Worm (Caenorhabditis elegans) whole organism, L3 larva: ENCODE measurements around the gene oac-22.

Experiments
- daf-12 ChIP-seq: fragments of 150-350 bp; optimal IDR thresholded peaks from 2 replicates; lab custom pipeline; 2014; ENCODE audit warnings: missing biosample characterization, missing genetic modification reagents, missing genetic modification characterization
- egl-5 ChIP-seq: fragments of 150-350 bp; optimal IDR thresholded peaks from 2 replicates; lab custom pipeline; 2017; ENCODE audit warnings: missing biosample characterization, missing genetic modification reagents, missing genetic modification characterization, inconsistent platforms
- elt-1 ChIP-seq: fragments of 150-350 bp; optimal IDR thresholded peaks from 2 replicates; lab custom pipeline; 2014; ENCODE audit warnings: missing biosample characterization, missing genetic modification characterization
- elt-2 ChIP-seq: sonication (generic microtip); optimal IDR thresholded peaks from 2 replicates; lab custom pipeline; 2016; ENCODE audit warnings: missing genetic modification reagents, mild to moderate bottlenecking, missing genetic modification characterization, missing compliant biosample characterization
- elt-3 ChIP-seq, 3 experiments: fragments of 150-350 bp in 1 of 3; sonication (generic microtip) in 2 of 3; optimal IDR thresholded peaks; 2 replicates in 2 of 3; 4 replicates in 1 of 3; lab custom pipeline; 2014 to 2017; ENCODE audit warnings: missing biosample characterization in 3 of 3, missing genetic modification characterization in 3 of 3
- fos-1 ChIP-seq: fragments of 150-350 bp; optimal IDR thresholded peaks from 2 replicates; lab custom pipeline; 2014; ENCODE audit warnings: missing biosample characterization, missing genetic modification characterization
- hmg-11 ChIP-seq: sonication (generic microtip); optimal IDR thresholded peaks from 2 replicates; lab custom pipeline; 2016; ENCODE audit warnings: missing genetic modification characterization, missing compliant biosample characterization
- nfya-1 ChIP-seq: sonication (generic microtip); optimal IDR thresholded peaks from 2 replicates; lab custom pipeline; 2017; ENCODE audit warnings: missing genetic modification characterization, mild to moderate bottlenecking, missing compliant biosample characterization, antibody characterized with exemption, moderate library complexity; ENCODE audit not compliant: insufficient read depth
- nhr-28 ChIP-seq: fragments of 150-350 bp; optimal IDR thresholded peaks from 2 replicates; lab custom pipeline; 2014; ENCODE audit warnings: missing biosample characterization, missing genetic modification characterization
- nhr-43 ChIP-seq: sonication (generic microtip); optimal IDR thresholded peaks from 2 replicates; lab custom pipeline; 2016; ENCODE audit warnings: mild to moderate bottlenecking, missing genetic modification characterization, missing compliant biosample characterization; ENCODE audit not compliant: poor library complexity, severe bottlenecking
- nhr-76 ChIP-seq: fragments of 150-350 bp; sonication (generic microtip); optimal IDR thresholded peaks from 5 replicates; lab custom pipeline; 2014; ENCODE audit warnings: missing biosample characterization, missing genetic modification characterization
- unc-39 ChIP-seq: sonication (generic microtip); optimal IDR thresholded peaks from 4 replicates; lab custom pipeline; 2017; ENCODE audit warnings: missing biosample characterization, missing genetic modification characterization
- unc-62 ChIP-seq: fragments of 150-350 bp; sonication (generic microtip); optimal IDR thresholded peaks from 4 replicates; lab custom pipeline; 2014; ENCODE audit warnings: missing biosample characterization, missing genetic modification reagents, missing genetic modification characterization
- zag-1 ChIP-seq: fragments of 150-350 bp; optimal IDR thresholded peaks from 2 replicates; lab custom pipeline; 2014; ENCODE audit warnings: missing biosample characterization, missing genetic modification characterization

DNA sequence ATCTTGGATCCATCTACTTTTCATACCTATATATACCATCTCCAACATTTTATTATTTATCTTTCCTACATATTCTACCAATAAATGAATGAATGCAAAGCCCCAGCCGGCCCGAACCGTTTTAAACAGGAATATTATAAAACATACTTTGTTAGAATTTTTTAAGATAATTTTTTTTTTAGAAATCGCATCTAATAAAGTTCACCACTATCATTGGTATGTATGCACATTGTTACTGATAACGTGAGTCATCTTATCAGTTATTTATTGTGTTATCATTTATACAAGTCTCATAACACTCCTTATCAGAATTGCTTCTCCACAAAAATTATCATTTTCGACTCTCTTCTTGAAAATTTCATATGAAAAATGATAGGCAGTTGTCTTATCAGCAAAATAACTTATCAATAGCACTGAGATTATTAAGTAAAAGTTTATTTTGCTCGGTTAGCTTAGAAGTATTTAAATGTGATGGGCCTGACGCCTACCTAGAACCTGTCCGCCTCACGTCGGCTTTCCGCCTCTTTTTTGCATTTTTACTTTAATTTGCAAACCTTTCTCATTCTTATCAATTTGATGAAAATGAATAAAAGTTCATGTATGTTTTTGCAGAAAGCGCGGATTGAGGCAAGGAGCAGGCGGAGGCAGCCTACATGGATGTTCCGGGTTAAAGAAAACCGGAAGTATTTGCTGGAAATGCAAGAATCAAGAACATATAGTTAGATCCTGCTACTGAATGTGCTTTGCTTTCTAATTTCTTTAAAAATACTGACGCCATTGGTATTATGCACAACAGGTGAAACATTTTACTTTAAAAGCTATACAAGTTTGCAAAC lies 14.5 kb downstream of the oac-22 start, which contains the start of gene srz-62:
- no peak for TF ChIP-seq nhr-28
- TF ChIP-seq nfya-1 (tag; lab: Kevin White, UChicago) = no peak
- no peak for TF ChIP-seq zag-1 (tag; lab: Kevin White, UChicago)
- TF ChIP-seq hmg-11 (tag; lab: Kevin White, UChicago) = no peak
- TF ChIP-seq unc-39 (tag; lab: Kevin White, UChicago) = no peak
- TF ChIP-seq fos-1 (tag; lab: Kevin White, UChicago) = peak; percentile 82
- TF ChIP-seq unc-62 (GFP tag; lab: Kevin White, UChicago) = no peak
- TF ChIP-seq elt-2 (tag; lab: Kevin White, UChicago) = peak; percentile 100
- TF ChIP-seq elt-3 (tag; optimal IDR thresholded peaks at IDR 0.05; lab: Kevin White, UChicago) = no peak
- TF ChIP-seq nhr-43 (tag; lab: Kevin White, UChicago) = no peak
- no peak for TF ChIP-seq daf-12
- TF ChIP-seq elt-1 (tag; lab: Kevin White, UChicago) = no peak
- TF ChIP-seq nhr-76 = no peak
- TF ChIP-seq egl-5 (tag; lab: Kevin White, UChicago) = no peak
